Fruit fly (Drosophila melanogaster): ENCODE data around the gene Mitofilin.

The Mitofilin gene

dm6 chr3R:22053202-22053601, 30.1 kb upstream of the Mitofilin start:
- no peak for TF ChIP-seq bab1 (GFP tag; optimal IDR thresholded peaks at IDR 0.05)
- no peak for TF ChIP-seq tj (GFP tag; optimal IDR thresholded peaks at IDR 0.05)
- TF ChIP-seq CG12768 (GFP tag; optimal IDR thresholded peaks at IDR 0.05), result no peak
- TF ChIP-seq CG7101 (tag; optimal IDR thresholded peaks at IDR 0.05), result no peak
- TF ChIP-seq CG33017 (tag; optimal IDR thresholded peaks at IDR 0.05), result no peak
- TF ChIP-seq Hr96 (GFP tag; optimal IDR thresholded peaks at IDR 0.05), result no peak
- TF ChIP-seq Mnt (GFP tag; optimal IDR thresholded peaks at IDR 0.05), result no peak
- no peak for TF ChIP-seq cnc (optimal IDR thresholded peaks at IDR 0.05)
- no peak for TF ChIP-seq pad (GFP tag; optimal IDR thresholded peaks at IDR 0.05)
- TF ChIP-seq CG11617 (GFP tag; optimal IDR thresholded peaks at IDR 0.05), result no peak
- TF ChIP-seq CG14711 (tag; optimal IDR thresholded peaks at IDR 0.05), result no peak
- no peak for TF ChIP-seq Clk (GFP tag; optimal IDR thresholded peaks at IDR 0.05)
- TF ChIP-seq CG1620 (GFP tag; optimal IDR thresholded peaks at IDR 0.05), result no peak
- no peak for TF ChIP-seq kay (GFP tag; ENCODE audit: borderline replicate concordance)

dm6 chr3R:22052235-22052634, 29.1 kb upstream of the Mitofilin start:
- TF ChIP-seq cic (GFP tag; optimal IDR thresholded peaks at IDR 0.05), result no peak
- TF ChIP-seq CG7045 (GFP tag; optimal IDR thresholded peaks at IDR 0.05), result no peak
- no peak for TF ChIP-seq cnc (optimal IDR thresholded peaks at IDR 0.05)
- TF ChIP-seq CG33017 (tag; optimal IDR thresholded peaks at IDR 0.05), result no peak
- TF ChIP-seq pad (GFP tag; optimal IDR thresholded peaks at IDR 0.05), result no peak
- TF ChIP-seq CG7101 (tag; optimal IDR thresholded peaks at IDR 0.05), result no peak
- no peak for TF ChIP-seq CG5204 (GFP tag; optimal IDR thresholded peaks at IDR 0.05)

- TF ChIP-seq CG5204 (GFP tag; optimal IDR thresholded peaks at IDR 0.05) (no peak), cnc (optimal IDR thresholded peaks at IDR 0.05) (no peak), tj (GFP tag; optimal IDR thresholded peaks at IDR 0.05) (no peak), CG12768 (GFP tag; optimal IDR thresholded peaks at IDR 0.05) (no peak), ovo (GFP tag; optimal IDR thresholded peaks at IDR 0.05) (no peak), Hr96 (GFP tag; optimal IDR thresholded peaks at IDR 0.05) (no peak), CG1620 (GFP tag; optimal IDR thresholded peaks at IDR 0.05) (no peak), CG7045 (GFP tag; optimal IDR thresholded peaks at IDR 0.05) (no peak), kay (GFP tag; ENCODE audit: borderline replicate concordance) (no peak), CG33017 (tag; optimal IDR thresholded peaks at IDR 0.05) (no peak), Clk (GFP tag; optimal IDR thresholded peaks at IDR 0.05) (no peak)
These were observed 26.1 kb upstream of the Mitofilin start for dm6 chr3R:22049134-22049796.

DNA sequence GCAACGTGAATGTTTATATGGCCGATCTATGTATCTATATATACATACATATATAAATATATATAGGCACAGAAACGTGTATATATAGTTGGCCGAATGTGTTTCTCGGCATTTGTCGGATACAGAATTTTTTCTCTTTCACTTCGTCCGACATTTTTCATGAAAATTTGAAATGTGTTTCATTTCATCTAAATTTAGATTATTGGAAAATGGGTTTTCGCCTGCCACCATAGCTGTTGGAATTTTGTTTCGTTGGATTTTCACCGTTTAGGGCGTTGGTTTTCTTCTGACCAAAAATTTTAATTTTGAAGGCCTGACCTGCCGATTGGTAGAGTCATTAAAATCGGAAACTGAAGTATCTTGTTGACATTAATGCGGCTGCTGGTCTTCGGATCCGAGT, 24.3 kb upstream of the Mitofilin start:
- TF ChIP-seq pad (GFP tag; optimal IDR thresholded peaks at IDR 0.05) (no peak), Clk (GFP tag; optimal IDR thresholded peaks at IDR 0.05) (no peak), Mnt (GFP tag; optimal IDR thresholded peaks at IDR 0.05) (no peak), CG33017 (tag; optimal IDR thresholded peaks at IDR 0.05) (no peak), CG14711 (tag; optimal IDR thresholded peaks at IDR 0.05) (no peak), CG7101 (tag; optimal IDR thresholded peaks at IDR 0.05) (no peak), bab1 (GFP tag; optimal IDR thresholded peaks at IDR 0.05) (no peak), CG11617 (GFP tag; optimal IDR thresholded peaks at IDR 0.05) (no peak), CG1620 (GFP tag; optimal IDR thresholded peaks at IDR 0.05) (no peak), tj (GFP tag; optimal IDR thresholded peaks at IDR 0.05) (no peak), ovo (GFP tag; optimal IDR thresholded peaks at IDR 0.05) (no peak), Crg-1 (GFP tag; optimal IDR thresholded peaks at IDR 0.05) (no peak), cic (GFP tag; optimal IDR thresholded peaks at IDR 0.05) (no peak), CG12768 (GFP tag; optimal IDR thresholded peaks at IDR 0.05) (no peak), cnc (optimal IDR thresholded peaks at IDR 0.05) (no peak), toe (GFP tag; optimal IDR thresholded peaks at IDR 0.05) (no peak), CG7045 (GFP tag; optimal IDR thresholded peaks at IDR 0.05) (no peak)

dm6 chr3R:22046723-22047122, 23.6 kb upstream of the Mitofilin start:
- TF ChIP-seq CG7101 (tag; optimal IDR thresholded peaks at IDR 0.05), result no peak
- peak; percentile 38 for TF ChIP-seq tj (GFP tag; optimal IDR thresholded peaks at IDR 0.05)

- TF ChIP-seq bab1 (GFP tag; optimal IDR thresholded peaks at IDR 0.05) (peak; percentile 30), kay (GFP tag; ENCODE audit: borderline replicate concordance) (peak; percentile 89), Hr96 (GFP tag; optimal IDR thresholded peaks at IDR 0.05) (no peak)
These were observed 23.1 kb upstream of the Mitofilin start for dm6 chr3R:22046231-22046630.

DNA sequence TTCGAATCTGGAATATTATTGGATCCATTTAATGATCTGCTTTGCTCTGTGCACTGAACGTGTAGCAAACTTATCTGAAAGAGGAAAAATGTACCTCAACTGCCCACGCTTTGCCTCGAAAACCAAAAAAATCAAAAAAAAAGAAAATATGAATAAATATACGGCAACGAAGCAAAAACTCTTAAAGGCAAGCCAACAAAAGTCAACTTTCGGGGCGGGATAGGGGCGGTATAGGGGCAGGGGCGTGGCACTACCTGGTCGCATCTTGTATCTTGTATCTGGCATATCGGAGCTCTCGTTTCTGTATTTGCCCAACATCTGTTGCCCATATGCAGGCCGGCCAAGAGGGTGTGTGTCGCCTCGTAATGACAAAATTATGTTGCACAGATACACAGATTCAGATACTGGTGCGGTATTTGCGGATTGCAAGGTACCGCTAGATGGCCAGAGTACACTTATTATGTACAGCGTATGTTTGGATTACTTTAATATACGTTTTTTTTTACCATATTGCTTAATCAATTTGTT, 21.4 kb upstream of the Mitofilin start:
- no peak for TF ChIP-seq bab1 (GFP tag; optimal IDR thresholded peaks at IDR 0.05)
- no peak for TF ChIP-seq CG12768 (GFP tag; optimal IDR thresholded peaks at IDR 0.05)
- no peak for TF ChIP-seq Clk (GFP tag; optimal IDR thresholded peaks at IDR 0.05)
- no peak for TF ChIP-seq CG14711 (tag; optimal IDR thresholded peaks at IDR 0.05)
- TF ChIP-seq toe (GFP tag; optimal IDR thresholded peaks at IDR 0.05), result no peak
- no peak for TF ChIP-seq Mnt (GFP tag; optimal IDR thresholded peaks at IDR 0.05)
- TF ChIP-seq CG5204 (GFP tag; optimal IDR thresholded peaks at IDR 0.05), result no peak
